Worm (Caenorhabditis elegans): ENCODE data around the gene lin-7.

DNA sequence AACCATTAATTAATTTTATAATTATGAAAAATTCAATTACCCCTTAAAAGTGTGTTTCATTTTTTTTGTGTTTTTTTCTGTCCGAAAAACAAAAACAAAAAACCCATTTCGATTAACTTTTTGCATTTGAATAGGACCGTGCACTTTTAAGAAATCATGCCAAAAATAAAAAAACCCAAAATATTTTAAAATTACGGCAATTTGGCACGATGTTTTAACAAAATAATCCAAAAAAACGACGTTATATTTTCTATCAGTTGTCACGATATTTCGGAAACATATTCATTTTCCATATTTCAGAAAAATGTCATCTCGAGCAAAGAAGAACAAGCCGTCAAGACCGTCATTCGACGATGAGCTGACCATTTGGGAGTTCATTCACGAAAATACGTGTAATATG, 12.5 kb upstream of the lin-7 start, which contains the start of gene tebp-1:
- TF ChIP-seq tra-4 (tag; optimal IDR thresholded peaks at IDR 0.05) = no peak
- no peak for TF ChIP-seq ama-1 (optimal IDR thresholded peaks at IDR 0.05)

All from whole organism, early embryonic.